Worm (Caenorhabditis elegans) whole organism, L4 larva: ENCODE results near the gene scc-3.
A peak's percentile ranks its signal among the peaks of the same experiment; 100 is the strongest.

Experiments
- D1046.2 ChIP-seq: fragments of 200-800 bp; sonication (Bioruptor generic); IDR thresholded peaks from 2 replicates; pipeline ENCODE4 v1.3.6; 2022; ENCODE audit warnings: missing genetic modification characterization, missing compliant biosample characterization
- F10B5.3 ChIP-seq: sonication (generic microtip); optimal IDR thresholded peaks from 2 replicates; lab custom pipeline; 2016; ENCODE audit warnings: mild to moderate bottlenecking, missing genetic modification characterization, missing compliant biosample characterization
- F26F4.8 ChIP-seq: fragments of 200-800 bp; sonication (Bioruptor generic); conservative IDR thresholded peaks from 2 replicates; pipeline ENCODE4 v1.3.6; 2022; ENCODE audit warnings: missing genetic modification characterization, missing compliant biosample characterization
- F37D6.2 ChIP-seq: sonication (generic microtip); optimal IDR thresholded peaks from 2 replicates; lab custom pipeline; 2016; ENCODE audit warnings: mild to moderate bottlenecking, missing genetic modification characterization, missing compliant biosample characterization
- F44E2.7 ChIP-seq: fragments of 200-800 bp; sonication (Bioruptor generic); IDR thresholded peaks from 2 replicates; pipeline ENCODE4 v2.1.2; 2022; ENCODE audit warnings: missing genetic modification characterization, missing compliant biosample characterization
- F49E8.2 ChIP-seq: sonication (generic microtip); optimal IDR thresholded peaks from 2 replicates; lab custom pipeline; 2016; ENCODE audit warnings: missing compliant biosample characterization, mild to moderate bottlenecking, missing genetic modification characterization, borderline replicate concordance
- Y75B8A.6 ChIP-seq: fragments of 200-800 bp; sonication (Bioruptor generic); IDR thresholded peaks from 2 replicates; pipeline ENCODE4 v1.3.6; 2022; ENCODE audit warnings: missing genetic modification reagents, missing genetic modification characterization, missing compliant biosample characterization
- aha-1 ChIP-seq: fragments of 150-350 bp; peaks from one replicate; lab custom pipeline; 2014; ENCODE audit warnings: missing biosample characterization, missing genetic modification characterization
- arid-1 ChIP-seq: fragments of 200-800 bp; sonication (Bioruptor generic); conservative IDR thresholded peaks from 2 replicates; pipeline ENCODE4 v1.3.6; 2022; ENCODE audit warnings: missing genetic modification reagents, missing genetic modification characterization, missing compliant biosample characterization
- ceh-28 ChIP-seq: fragments of 150-350 bp; optimal IDR thresholded peaks from 2 replicates; lab custom pipeline; 2014; ENCODE audit warnings: missing biosample characterization, missing genetic modification reagents, missing genetic modification characterization
- ceh-32 ChIP-seq: sonication (generic microtip); optimal IDR thresholded peaks from 2 replicates; lab custom pipeline; 2016; ENCODE audit warnings: mild to moderate bottlenecking, missing genetic modification characterization, missing compliant biosample characterization; ENCODE audit not compliant: poor library complexity
- daf-16 ChIP-seq, 3 experiments: sonication (generic microtip); optimal IDR thresholded peaks; 2 replicates each; lab custom pipeline; 2016 to 2017; ENCODE audit warnings: missing genetic modification characterization in 3 of 3, missing genetic modification reagents in 3 of 3, mild to moderate bottlenecking in 2 of 3, missing compliant biosample characterization in 2 of 3, missing biosample characterization in 1 of 3, moderate library complexity in 1 of 3
- dmd-8 ChIP-seq: fragments of 200-800 bp; sonication (Bioruptor generic); IDR thresholded peaks from 2 replicates; pipeline ENCODE4 v1.3.6; 2022; ENCODE audit warnings: missing genetic modification characterization, missing compliant biosample characterization
- dpl-1 ChIP-seq: fragments of 150-350 bp; optimal IDR thresholded peaks from 2 replicates; lab custom pipeline; 2014; ENCODE audit warnings: missing biosample characterization, missing genetic modification reagents, missing genetic modification characterization
- duxl-1 ChIP-seq: sonication (generic microtip); optimal IDR thresholded peaks from 2 replicates; lab custom pipeline; 2016; ENCODE audit warnings: mild to moderate bottlenecking, missing genetic modification characterization, moderate library complexity, missing compliant biosample characterization; ENCODE audit not compliant: poor library complexity
- egl-27 ChIP-seq: sonication (generic microtip); optimal IDR thresholded peaks from 3 replicates; lab custom pipeline; 2017; ENCODE audit warnings: missing biosample characterization, missing genetic modification reagents, missing genetic modification characterization
- egl-43 ChIP-seq: fragments of 200-800 bp; sonication (Bioruptor generic); IDR thresholded peaks from 2 replicates; pipeline ENCODE4 v1.3.6; 2022; ENCODE audit warnings: missing genetic modification reagents, missing genetic modification characterization, missing compliant biosample characterization
- fos-1 ChIP-seq: fragments of 150-350 bp; optimal IDR thresholded peaks from 2 replicates; lab custom pipeline; 2014; ENCODE audit warnings: missing biosample characterization, missing genetic modification characterization
- gei-8 ChIP-seq: fragments of 200-800 bp; sonication (Bioruptor generic); optimal IDR thresholded peaks from 2 replicates; lab custom pipeline; 2018; ENCODE audit warnings: mild to moderate bottlenecking, missing genetic modification characterization, missing compliant biosample characterization
- lim-7 ChIP-seq: fragments of 200-800 bp; sonication (Bioruptor generic); IDR thresholded peaks from 2 replicates; pipeline ENCODE4 v1.3.6; 2022; ENCODE audit warnings: missing genetic modification characterization, missing compliant biosample characterization
- lin-1 ChIP-seq: fragments of 200-800 bp; sonication (Bioruptor generic); IDR thresholded peaks from 2 replicates; pipeline ENCODE4 v1.3.6; 2022; ENCODE audit warnings: missing genetic modification reagents, missing genetic modification characterization, missing compliant biosample characterization
- lin-15B ChIP-seq: fragments of 150-350 bp; sonication (generic microtip); optimal IDR thresholded peaks from 3 replicates; lab custom pipeline; 2014; ENCODE audit warnings: missing biosample characterization, missing genetic modification characterization
- lin-29 ChIP-seq: fragments of 200-800 bp; sonication (Bioruptor generic); IDR thresholded peaks from 2 replicates; pipeline ENCODE4 v1.3.6; 2022; ENCODE audit warnings: missing genetic modification reagents, missing genetic modification characterization, missing compliant biosample characterization
- lir-3 ChIP-seq: sonication (generic microtip); optimal IDR thresholded peaks from 2 replicates; lab custom pipeline; 2016; ENCODE audit warnings: mild to moderate bottlenecking, missing genetic modification characterization, missing compliant biosample characterization
- madf-5 ChIP-seq, 2 experiments: fragments of 200-800 bp; sonication (Bioruptor generic); IDR thresholded peaks; 2 replicates each; pipeline ENCODE4 v1.3.6; 2022; ENCODE audit warnings: missing compliant biosample characterization in 2 of 2, missing genetic modification characterization in 2 of 2
- madf-9 ChIP-seq: fragments of 200-800 bp; sonication (Bioruptor generic); conservative IDR thresholded peaks from 2 replicates; pipeline ENCODE4 v1.3.6; 2022; ENCODE audit warnings: missing genetic modification reagents, missing genetic modification characterization, missing compliant biosample characterization
- mdl-1 ChIP-seq, 2 experiments: fragments of 150-350 bp in 1 of 2; sonication (generic microtip) in 1 of 2; optimal IDR thresholded peaks; 2 replicates each; lab custom pipeline; 2014 to 2017; ENCODE audit warnings: missing biosample characterization in 2 of 2, missing genetic modification characterization in 2 of 2
- mdt-29 ChIP-seq: fragments of 200-800 bp; sonication (Bioruptor generic); IDR thresholded peaks from 2 replicates; pipeline ENCODE4 v1.3.6; 2022; ENCODE audit warnings: missing genetic modification reagents, missing genetic modification characterization, missing compliant biosample characterization
- mep-1 ChIP-seq: fragments of 150-350 bp; sonication (generic microtip); optimal IDR thresholded peaks from 3 replicates; lab custom pipeline; 2014; ENCODE audit warnings: missing biosample characterization, missing genetic modification characterization
- mxl-3 ChIP-seq: fragments of 200-800 bp; sonication (Bioruptor generic); optimal IDR thresholded peaks from 2 replicates; lab custom pipeline; 2018; ENCODE audit warnings: mild to moderate bottlenecking, missing genetic modification characterization, missing compliant biosample characterization
- nhr-10 ChIP-seq: fragments of 150-350 bp; optimal IDR thresholded peaks from 2 replicates; lab custom pipeline; 2014; ENCODE audit warnings: missing biosample characterization, missing genetic modification characterization
- nhr-102 ChIP-seq: sonication (generic microtip); optimal IDR thresholded peaks from 2 replicates; lab custom pipeline; 2016; ENCODE audit warnings: mild to moderate bottlenecking, missing genetic modification characterization, moderate library complexity, missing compliant biosample characterization
- nhr-111 ChIP-seq: fragments of 200-800 bp; sonication (Bioruptor generic); optimal IDR thresholded peaks from 2 replicates; lab custom pipeline; 2018; ENCODE audit warnings: mild to moderate bottlenecking, missing genetic modification characterization, missing compliant biosample characterization
- nhr-237 ChIP-seq: sonication (generic microtip); optimal IDR thresholded peaks from 2 replicates; lab custom pipeline; 2017; ENCODE audit warnings: missing biosample characterization, missing genetic modification characterization
- nhr-25 ChIP-seq: sonication (generic microtip); optimal IDR thresholded peaks from 2 replicates; lab custom pipeline; 2017; ENCODE audit warnings: missing genetic modification characterization, mild to moderate bottlenecking, missing compliant biosample characterization, antibody characterized with exemption, moderate library complexity, borderline replicate concordance; ENCODE audit not compliant: insufficient read depth
- nhr-48 ChIP-seq: sonication (generic microtip); optimal IDR thresholded peaks from 2 replicates; lab custom pipeline; 2016; ENCODE audit warnings: mild to moderate bottlenecking, missing genetic modification characterization, missing compliant biosample characterization
- nhr-6 ChIP-seq: fragments of 150-350 bp; optimal IDR thresholded peaks from 2 replicates; lab custom pipeline; 2014; ENCODE audit warnings: missing biosample characterization, missing genetic modification characterization
- nhr-76 ChIP-seq: fragments of 150-350 bp; optimal IDR thresholded peaks from 2 replicates; lab custom pipeline; 2014; ENCODE audit warnings: missing biosample characterization, missing genetic modification characterization
- nhr-77 ChIP-seq: fragments of 150-350 bp; optimal IDR thresholded peaks from 2 replicates; lab custom pipeline; 2014; ENCODE audit warnings: missing biosample characterization, missing genetic modification characterization
- pha-4 ChIP-seq, 2 experiments: fragments of 150-350 bp in 1 of 2; fragments of 200-800 bp in 1 of 2; sonication (Bioruptor generic) in 1 of 2; IDR thresholded peaks in 1 of 2; optimal IDR thresholded peaks in 1 of 2; 2 replicates each; pipeline versions ENCODE4 v1.3.6 to Lab custom; 2014 to 2022; ENCODE audit warnings: missing genetic modification characterization in 2 of 2, missing genetic modification reagents in 2 of 2, missing biosample characterization in 1 of 2, missing compliant biosample characterization in 1 of 2
- saeg-2 ChIP-seq: fragments of 200-800 bp; sonication (Bioruptor generic); IDR thresholded peaks from 2 replicates; pipeline ENCODE4 v1.3.6; 2022; ENCODE audit warnings: missing genetic modification reagents, missing genetic modification characterization, missing compliant biosample characterization
- spr-1 ChIP-seq: sonication (generic microtip); optimal IDR thresholded peaks from 2 replicates; lab custom pipeline; 2016; ENCODE audit warnings: mild to moderate bottlenecking, missing genetic modification characterization, missing compliant biosample characterization
- tra-1 ChIP-seq: fragments of 200-800 bp; sonication (Bioruptor generic); IDR thresholded peaks from 2 replicates; pipeline ENCODE4 v1.3.6; 2022; ENCODE audit warnings: missing genetic modification reagents, missing genetic modification characterization, missing compliant biosample characterization
- unc-130 ChIP-seq: sonication (generic microtip); optimal IDR thresholded peaks from 2 replicates; lab custom pipeline; 2016; ENCODE audit warnings: missing genetic modification reagents, missing genetic modification characterization, missing compliant biosample characterization
- zfp-3 ChIP-seq: fragments of 200-800 bp; sonication (Bioruptor generic); conservative IDR thresholded peaks from 2 replicates; pipeline ENCODE4 v1.3.6; 2022; ENCODE audit warnings: missing genetic modification reagents, missing genetic modification characterization, missing compliant biosample characterization
- zip-11 ChIP-seq: fragments of 200-800 bp; sonication (Bioruptor generic); IDR thresholded peaks from 2 replicates; pipeline ENCODE4 v1.3.6; 2022; ENCODE audit warnings: missing genetic modification characterization, missing compliant biosample characterization
- ztf-11 ChIP-seq: fragments of 150-350 bp; optimal IDR thresholded peaks from 2 replicates; lab custom pipeline; 2014; ENCODE audit warnings: missing biosample characterization, missing genetic modification characterization

The scc-3 gene

ce11 chrV:12773852-12774251 lies 10.1 kb downstream of the scc-3 start:
- no peak for TF ChIP-seq mdt-29 (GFP tag; lab: Robert Waterston, UW)
- no peak for TF ChIP-seq zfp-3
- TF ChIP-seq daf-16 (GFP tag; optimal IDR thresholded peaks at IDR 0.05; lab: Kevin White, UChicago): no peak
- TF ChIP-seq daf-16 (tag; optimal IDR thresholded peaks at IDR 0.05; lab: Kevin White, UChicago): no peak
- no peak for TF ChIP-seq nhr-102 (tag; lab: Kevin White, UChicago)
- no peak for TF ChIP-seq nhr-6
- TF ChIP-seq ceh-32: no peak
- no peak for TF ChIP-seq ztf-11 (tag; lab: Kevin White, UChicago)
- no peak for TF ChIP-seq F10B5.3

- TF ChIP-seq mxl-3 (peak; percentile 70), tra-1 (GFP tag; lab: Robert Waterston, UW) (peak; percentile 84), mep-1 (tag; lab: Kevin White, UChicago) (no peak), lir-3 (tag; lab: Kevin White, UChicago) (peak; percentile 66), dmd-8 (GFP tag; lab: Robert Waterston, UW) (peak; percentile 89; the same call in 1 of the 2 replicates), lim-7 (GFP tag; lab: Robert Waterston, UW) (peak; percentile 97), mdl-1 (tag; optimal IDR thresholded peaks at IDR 0.05; lab: Kevin White, UChicago) (no peak), madf-5 (GFP tag; IDR thresholded peaks at IDR 0.05; lab: Robert Waterston, UW) (peak in 1 of 2 experiments; percentile 92; a peak in 2 of 4 replicates), nhr-77 (tag; lab: Kevin White, UChicago) (no peak), gei-8 (GFP tag; lab: Kevin White, UChicago) (peak; percentile 43), D1046.2 (peak; percentile 87), nhr-25 (no peak), Y75B8A.6 (peak; percentile 55; the same call in 1 of the 2 replicates), dpl-1 (peak; percentile 18), spr-1 (tag; lab: Kevin White, UChicago) (peak; percentile 31), fos-1 (tag; lab: Kevin White, UChicago) (no peak), F49E8.2 (no peak), lin-29 (GFP tag; lab: Robert Waterston, UW) (peak; percentile 67), lin-15B (tag; lab: Kevin White, UChicago) (no peak), zip-11 (peak; percentile 75), egl-27 (tag; lab: Kevin White, UChicago) (no peak), nhr-237 (tag; lab: Kevin White, UChicago) (no peak), aha-1 (peak; percentile 82), mdt-29 (GFP tag; lab: Robert Waterston, UW) (0 out of 2 replicates have a peak, but pooled peaks have one; percentile 47), unc-130 (GFP tag; lab: Kevin White, UChicago) (peak; percentile 57), nhr-111 (GFP tag; lab: Kevin White, UChicago) (peak; percentile 84), nhr-76 (tag; lab: Kevin White, UChicago) (no peak), daf-16 (GFP tag; optimal IDR thresholded peaks at IDR 0.05; lab: Kevin White, UChicago) (peak; percentile 22 to 62), daf-16 (tag; optimal IDR thresholded peaks at IDR 0.05; lab: Kevin White, UChicago) (no peak), F37D6.2 (tag; lab: Kevin White, UChicago) (peak; percentile 6), ceh-32 (no peak), zfp-3 (peak; percentile 67), nhr-10 (tag; lab: Kevin White, UChicago) (no peak), ceh-28 (tag; lab: Kevin White, UChicago) (no peak), F26F4.8 (peak; percentile 75; the same call in 1 of the 2 replicates), madf-9 (GFP tag; lab: Robert Waterston, UW) (peak; percentile 88), pha-4 (GFP tag; IDR thresholded peaks at IDR 0.05; lab: Robert Waterston, UW) (peak; percentile 86), pha-4 (tag; optimal IDR thresholded peaks at IDR 0.05; lab: Kevin White, UChicago) (no peak), arid-1 (GFP tag; lab: Robert Waterston, UW) (peak; percentile 91), egl-43 (no peak; the same call in 1 of the 2 replicates), F10B5.3 (peak; percentile 45), F44E2.7 (GFP tag; lab: Robert Waterston, UW) (peak; percentile 90; the same call in 1 of the 2 replicates), lin-1 (GFP tag; lab: Robert Waterston, UW) (peak; percentile 86), nhr-48 (tag; lab: Kevin White, UChicago) (peak; percentile 0), saeg-2 (GFP tag; lab: Robert Waterston, UW) (0 out of 2 replicates have a peak, but pooled peaks have one; percentile 21), duxl-1 (tag; lab: Kevin White, UChicago) (peak; percentile 14)
Measured at ce11 chrV:12780248-12780647, 16.5 kb downstream of the scc-3 start.
